Fruit fly (Drosophila melanogaster) whole organism, prepupa: Measurements from ENCODE around the gene CCKLR-17D3.

Experiments
- Blimp-1 ChIP-seq: fragments of 200-800 bp; sonication (Bioruptor generic); optimal IDR thresholded peaks from 3 replicates; lab custom pipeline; 2017; ENCODE audit warnings: missing biosample characterization, missing genetic modification characterization, mild to moderate bottlenecking, moderate library complexity, missing genetic modification reagents
- CG10631 ChIP-seq: fragments of 200-800 bp; sonication (Bioruptor generic); optimal IDR thresholded peaks from 2 replicates; lab custom pipeline; 2016; ENCODE audit warnings: missing biosample characterization, missing genetic modification characterization
- CG10669 ChIP-seq: fragments of 200-800 bp; sonication (Bioruptor generic); optimal IDR thresholded peaks from 3 replicates; lab custom pipeline; 2018; ENCODE audit warnings: missing biosample characterization, mild to moderate bottlenecking, missing genetic modification characterization, moderate library complexity
- CG11294 ChIP-seq: fragments of 200-800 bp; sonication (Bioruptor generic); IDR thresholded peaks from 2 replicates; pipeline ENCODE4 v1.3.6; 2022; ENCODE audit warnings: missing biosample characterization, missing genetic modification characterization
- CG15336 ChIP-seq: fragments of 200-800 bp; sonication (Bioruptor generic); IDR thresholded peaks from 2 replicates; pipeline ENCODE4 v1.3.6; 2022; ENCODE audit warnings: missing biosample characterization, missing genetic modification characterization
- CG16779 ChIP-seq: fragments of 200-800 bp; sonication (Bioruptor generic); optimal IDR thresholded peaks from 3 replicates; lab custom pipeline; 2017; ENCODE audit warnings: missing biosample characterization, mild to moderate bottlenecking, missing genetic modification characterization
- CG3032 ChIP-seq: fragments of 200-800 bp; optimal IDR thresholded peaks from 2 replicates; lab custom pipeline; 2019; ENCODE audit warnings: missing biosample characterization, mild to moderate bottlenecking, missing genetic modification characterization, moderate library complexity
- CG32006 ChIP-seq: fragments of 200-800 bp; sonication (Bioruptor generic); optimal IDR thresholded peaks from 3 replicates; lab custom pipeline; 2017; ENCODE audit warnings: missing biosample characterization, mild to moderate bottlenecking, missing genetic modification characterization
- CG34406 ChIP-seq: fragments of 200-800 bp; sonication (Bioruptor generic); optimal IDR thresholded peaks from 3 replicates; lab custom pipeline; 2016; ENCODE audit warnings: missing biosample characterization, missing genetic modification characterization
- CG6276 ChIP-seq: fragments of 200-800 bp; sonication (Bioruptor generic); optimal IDR thresholded peaks from 2 replicates; lab custom pipeline; 2017; ENCODE audit warnings: missing biosample characterization, mild to moderate bottlenecking, missing genetic modification characterization
- CG6854 ChIP-seq: fragments of 200-800 bp; sonication (Bioruptor generic); optimal IDR thresholded peaks from 2 replicates; lab custom pipeline; 2017; ENCODE audit warnings: missing biosample characterization, mild to moderate bottlenecking, missing genetic modification characterization
- CG7368 ChIP-seq: fragments of 200-800 bp; sonication (Bioruptor generic); optimal IDR thresholded peaks from 3 replicates; lab custom pipeline; 2016; ENCODE audit warnings: missing biosample characterization, missing genetic modification characterization
- CG8319 ChIP-seq: fragments of 200-800 bp; sonication (Bioruptor generic); optimal IDR thresholded peaks from 3 replicates; lab custom pipeline; 2016; ENCODE audit warnings: missing biosample characterization, missing genetic modification characterization
- CG9139 ChIP-seq: fragments of 200-800 bp; sonication (Bioruptor generic); optimal IDR thresholded peaks from 3 replicates; lab custom pipeline; 2017; ENCODE audit warnings: missing biosample characterization, mild to moderate bottlenecking, missing genetic modification characterization
- Eip78C ChIP-seq: fragments of 200-800 bp; sonication (Bioruptor generic); peaks from one replicate; lab custom pipeline; 2016; ENCODE audit warnings: missing biosample characterization, missing genetic modification characterization
- Eip93F ChIP-seq: fragments of 200-800 bp; sonication (Bioruptor generic); optimal IDR thresholded peaks from 2 replicates; lab custom pipeline; 2016; ENCODE audit warnings: missing biosample characterization, mild to moderate bottlenecking, missing genetic modification characterization
- Ets21C ChIP-seq: fragments of 200-800 bp; sonication (Bioruptor generic); optimal IDR thresholded peaks from 3 replicates; lab custom pipeline; 2016; ENCODE audit warnings: missing biosample characterization, missing genetic modification characterization
- Gug ChIP-seq: fragments of 200-800 bp; sonication (Bioruptor generic); IDR thresholded peaks from 2 replicates; pipeline ENCODE4 v1.3.6; 2022; ENCODE audit warnings: missing biosample characterization, missing genetic modification characterization
- Hr4 ChIP-seq: fragments of 200-800 bp; sonication (Bioruptor generic); optimal IDR thresholded peaks from 3 replicates; lab custom pipeline; 2016; ENCODE audit warnings: missing biosample characterization, missing genetic modification characterization
- Met ChIP-seq: fragments of 200-800 bp; sonication (Bioruptor generic); optimal IDR thresholded peaks from 3 replicates; lab custom pipeline; 2016; ENCODE audit warnings: missing biosample characterization, missing genetic modification characterization
- Smox ChIP-seq: fragments of 200-800 bp; sonication (Bioruptor generic); optimal IDR thresholded peaks from 3 replicates; lab custom pipeline; 2016; ENCODE audit warnings: missing biosample characterization, missing genetic modification characterization
- Sox14 ChIP-seq: fragments of 200-800 bp; sonication (Bioruptor generic); optimal IDR thresholded peaks from 3 replicates; lab custom pipeline; 2016; ENCODE audit warnings: missing biosample characterization, missing genetic modification characterization
- Sox15 ChIP-seq: fragments of 200-800 bp; sonication (Bioruptor generic); optimal IDR thresholded peaks from 3 replicates; lab custom pipeline; 2016; ENCODE audit warnings: missing biosample characterization, missing genetic modification characterization
- acj6 ChIP-seq: fragments of 200-800 bp; sonication (Bioruptor generic); optimal IDR thresholded peaks from 3 replicates; lab custom pipeline; 2016; ENCODE audit warnings: missing biosample characterization, missing genetic modification characterization
- dsx ChIP-seq: fragments of 200-800 bp; optimal IDR thresholded peaks from 3 replicates; lab custom pipeline; 2019; ENCODE audit warnings: missing biosample characterization, mild to moderate bottlenecking, missing genetic modification characterization, moderate library complexity; ENCODE audit not compliant: poor library complexity, severe bottlenecking
- eg ChIP-seq: fragments of 200-800 bp; sonication (Bioruptor generic); IDR thresholded peaks from 3 replicates; pipeline ENCODE4 v1.3.6; 2022; ENCODE audit warnings: missing biosample characterization, missing genetic modification characterization
- esn ChIP-seq: fragments of 200-800 bp; sonication (Bioruptor generic); optimal IDR thresholded peaks from 2 replicates; lab custom pipeline; 2016; ENCODE audit warnings: missing biosample characterization, mild to moderate bottlenecking, missing genetic modification characterization, moderate library complexity
- fd59A ChIP-seq: fragments of 200-800 bp; sonication (Bioruptor generic); optimal IDR thresholded peaks from 2 replicates; lab custom pipeline; 2017; ENCODE audit warnings: missing biosample characterization, mild to moderate bottlenecking, missing genetic modification characterization, missing genetic modification reagents
- pdm3 ChIP-seq: fragments of 200-800 bp; sonication (Bioruptor generic); optimal IDR thresholded peaks from 3 replicates; lab custom pipeline; 2016; ENCODE audit warnings: missing biosample characterization, missing genetic modification characterization
- spab ChIP-seq: fragments of 200-800 bp; sonication (Bioruptor generic); optimal IDR thresholded peaks from 2 replicates; lab custom pipeline; 2017; ENCODE audit warnings: missing biosample characterization, mild to moderate bottlenecking, missing genetic modification characterization, missing genetic modification reagents
- ss ChIP-seq, 2 experiments: fragments of 200-800 bp; sonication (Bioruptor generic); optimal IDR thresholded peaks; 2 replicates in 1 of 2; 3 replicates in 1 of 2; lab custom pipeline; 2017 to 2018; ENCODE audit warnings: mild to moderate bottlenecking in 2 of 2, missing biosample characterization in 2 of 2, missing genetic modification characterization in 2 of 2, moderate library complexity in 1 of 2
- topi ChIP-seq: fragments of 200-800 bp; sonication (Bioruptor generic); optimal IDR thresholded peaks from 3 replicates; lab custom pipeline; 2016; ENCODE audit warnings: missing biosample characterization, missing genetic modification characterization

CCKLR-17D3 gene

DNA sequence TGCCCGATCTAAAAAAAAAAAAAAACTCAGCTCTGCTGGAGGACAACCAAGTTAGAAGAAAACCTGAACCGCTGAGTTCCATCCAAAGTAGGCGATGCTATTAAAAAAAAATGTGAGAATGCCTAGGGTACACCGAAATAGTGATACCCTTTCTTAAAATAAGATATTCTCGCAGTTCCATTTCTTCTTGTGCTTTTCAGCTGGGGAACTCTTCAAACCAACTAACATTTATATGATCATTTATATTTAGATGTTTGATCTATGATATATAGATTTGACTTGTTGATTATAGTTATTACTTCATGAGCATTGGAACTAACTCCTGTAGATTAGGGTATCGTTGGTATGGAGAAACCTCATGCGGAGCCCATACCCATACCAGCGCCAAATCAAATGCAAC, 26.3 kb upstream of the CCKLR-17D3 start (continued):
- TF ChIP-seq Hr4 (GFP tag; lab: Kevin White, UChicago) (no peak), Blimp-1 (GFP tag; lab: Kevin White, UChicago) (no peak), topi (no peak), Sox14 (GFP tag; lab: Kevin White, UChicago) (peak; percentile 56), CG10631 (peak; percentile 67), Eip93F (GFP tag; lab: Kevin White, UChicago) (no peak), dsx (GFP tag; lab: Kevin White, UChicago) (peak; percentile 36), esn (GFP tag; lab: Kevin White, UChicago) (no peak), fd59A (GFP tag; lab: Kevin White, UChicago) (peak; percentile 42), eg (GFP tag; lab: Robert Waterston, UW) (0 out of 3 replicates have a peak, but pooled peaks have one; percentile 17), Sox15 (GFP tag; lab: Kevin White, UChicago) (no peak), CG10669 (GFP tag; lab: Kevin White, UChicago) (peak; percentile 38), Ets21C (GFP tag; lab: Kevin White, UChicago) (no peak), CG16779 (tag; lab: Kevin White, UChicago) (no peak), Met (GFP tag; lab: Kevin White, UChicago) (no peak), spab (peak; percentile 42), CG15336 (GFP tag; lab: Robert Waterston, UW) (peak; percentile 60), CG6854 (GFP tag; lab: Kevin White, UChicago) (no peak), CG3032 (tag; lab: Kevin White, UChicago) (peak; percentile 63), CG7368 (no peak)
- TF ChIP-seq, all 60 proteins: peak for 26

DNA sequence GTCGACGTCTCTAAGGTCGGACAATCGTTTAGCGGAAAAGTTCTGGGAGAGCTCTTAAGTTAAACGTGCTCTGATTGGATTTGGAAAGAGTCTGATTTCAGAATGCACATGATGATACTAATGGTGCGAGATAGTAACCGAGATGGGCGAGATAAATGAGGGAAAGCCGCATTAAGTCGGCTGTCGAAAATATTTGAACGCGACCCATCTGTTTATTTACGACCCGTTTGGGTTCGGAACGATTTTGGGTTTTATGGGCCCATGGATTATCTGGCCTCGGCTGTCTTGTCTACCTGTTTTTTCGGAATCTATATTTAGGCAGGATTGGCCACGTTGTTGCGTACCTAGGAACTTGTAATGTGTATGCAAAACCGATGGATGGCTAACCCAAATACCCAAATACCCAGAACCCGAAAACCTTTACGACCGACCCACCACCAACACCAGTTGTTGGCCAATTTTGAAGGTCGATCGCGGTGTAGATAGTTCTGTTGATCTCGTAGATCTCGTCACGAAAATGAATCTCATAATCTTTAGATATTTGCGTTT, 25.6 kb upstream of the CCKLR-17D3 start:
- TF ChIP-seq CG6854 (GFP tag; lab: Kevin White, UChicago) (no peak), Eip93F (GFP tag; lab: Kevin White, UChicago) (no peak), CG8319 (GFP tag; lab: Kevin White, UChicago) (no peak), Hr4 (GFP tag; lab: Kevin White, UChicago) (no peak)
- TF ChIP-seq, all 60 proteins: peak for 0

DNA sequence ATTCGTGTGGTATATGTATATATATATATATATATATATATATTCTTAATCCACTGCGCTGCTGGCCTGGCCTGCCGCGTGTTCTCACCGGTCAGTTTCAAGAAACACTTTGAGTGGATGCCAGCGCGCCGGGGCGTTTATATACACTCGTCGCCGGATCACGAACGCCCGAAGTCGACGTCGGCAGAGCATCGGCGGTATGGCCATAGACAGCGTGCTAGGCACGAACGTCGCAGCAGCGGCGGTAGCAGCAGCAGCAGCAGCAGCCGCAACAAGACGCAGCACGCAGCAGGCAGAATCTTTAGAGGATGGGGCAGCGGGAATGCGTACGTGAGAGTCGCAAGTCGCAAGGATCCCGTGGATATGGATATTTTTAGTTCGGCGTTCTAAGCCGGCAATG, 23.7 kb upstream of the CCKLR-17D3 start, which contains the start of gene bnb:
TSS of gene bnb (minus strand) at position 121 of the 400 bp plus-strand sequence.
- TF ChIP-seq Blimp-1 (GFP tag; lab: Kevin White, UChicago) (no peak), ss (GFP tag; optimal IDR thresholded peaks at IDR 0.05; lab: Kevin White, UChicago) (peak in 1 of 2 experiments; percentile 14), Eip78C (GFP tag; lab: Kevin White, UChicago) (peak; percentile 27), CG9139 (GFP tag; lab: Kevin White, UChicago) (peak; percentile 3)

DNA sequence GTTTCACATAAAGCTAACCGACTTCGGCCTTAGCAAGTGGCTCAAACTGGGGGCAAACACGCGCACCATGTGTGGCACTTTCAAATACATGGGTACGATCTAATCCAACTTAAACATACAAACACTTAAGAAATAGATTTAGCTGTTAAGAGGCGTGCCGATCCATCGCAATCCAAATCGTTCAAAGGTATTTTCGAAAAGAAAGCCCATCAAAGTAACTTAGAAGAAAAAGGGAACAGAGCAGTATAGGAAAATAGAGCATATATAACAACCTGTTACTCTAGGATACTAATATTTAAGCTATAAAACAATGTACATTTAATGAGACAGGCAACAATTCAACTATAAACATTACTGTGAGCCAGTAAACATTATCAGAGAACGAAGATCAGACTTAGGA, 17.5 kb upstream of the CCKLR-17D3 start, which contains the start of gene Atg101:
TSS of gene Atg101 (plus strand) at position 301 of the 400 bp plus-strand sequence.
- TF ChIP-seq CG6276 (GFP tag; lab: Kevin White, UChicago) (no peak), pdm3 (GFP tag; lab: Kevin White, UChicago) (no peak), Smox (GFP tag; lab: Kevin White, UChicago) (no peak), fd59A (GFP tag; lab: Kevin White, UChicago) (no peak), ss (GFP tag; optimal IDR thresholded peaks at IDR 0.05; lab: Kevin White, UChicago) (no peak), CG34406 (no peak), acj6 (GFP tag; lab: Kevin White, UChicago) (no peak), CG16779 (tag; lab: Kevin White, UChicago) (no peak), CG15336 (GFP tag; lab: Robert Waterston, UW) (no peak), CG8319 (GFP tag; lab: Kevin White, UChicago) (no peak), CG11294 (GFP tag; lab: Robert Waterston, UW) (no peak), CG10631 (no peak), CG32006 (GFP tag; lab: Kevin White, UChicago) (no peak), Gug (no peak)
